Fruit fly (Drosophila melanogaster) whole organism, embryonic: ENCODE measurements around the gene ebi.

Experiments
- Abd-B ChIP-seq: fragments of 200-800 bp; sonication (Bioruptor generic); optimal IDR thresholded peaks from 2 replicates; lab custom pipeline; 2018; ENCODE audit warnings: missing biosample characterization, mild to moderate bottlenecking, missing genetic modification characterization, moderate library complexity
- Aef1 ChIP-seq: fragments of 200-800 bp; sonication (Bioruptor generic); IDR thresholded peaks from 3 replicates; pipeline ENCODE4 v1.3.6; 2022; ENCODE audit warnings: missing biosample characterization, missing genetic modification characterization
- CG10462 ChIP-seq: fragments of 200-800 bp; sonication (Bioruptor generic); optimal IDR thresholded peaks from 2 replicates; lab custom pipeline; 2016; ENCODE audit warnings: missing biosample characterization, missing genetic modification characterization
- CG10543 ChIP-seq: fragments of 200-800 bp; sonication (Bioruptor generic); optimal IDR thresholded peaks from 3 replicates; lab custom pipeline; 2017; ENCODE audit warnings: missing biosample characterization, mild to moderate bottlenecking, missing genetic modification characterization, moderate library complexity
- CG11504 ChIP-seq: fragments of 200-800 bp; sonication (Bioruptor generic); optimal IDR thresholded peaks from 3 replicates; lab custom pipeline; 2019; ENCODE audit warnings: missing biosample characterization, mild to moderate bottlenecking, missing genetic modification characterization, moderate library complexity
- CG13287 ChIP-seq: fragments of 200-800 bp; sonication (Bioruptor generic); IDR thresholded peaks from 2 replicates; pipeline ENCODE4 v1.3.6; 2022; ENCODE audit warnings: missing biosample characterization, missing genetic modification characterization; ENCODE audit not compliant: partially characterized antibody
- CG14014 ChIP-seq: fragments of 200-800 bp; sonication (Bioruptor generic); IDR thresholded peaks from 2 replicates; pipeline ENCODE4 v1.3.6; 2022; ENCODE audit warnings: missing biosample characterization, missing genetic modification characterization
- CG30020 ChIP-seq: fragments of 200-800 bp; optimal IDR thresholded peaks from 2 replicates; lab custom pipeline; 2019; ENCODE audit warnings: missing biosample characterization, mild to moderate bottlenecking, missing genetic modification characterization, moderate library complexity
- CG30403 ChIP-seq: fragments of 200-800 bp; sonication (Bioruptor generic); optimal IDR thresholded peaks from 3 replicates; lab custom pipeline; 2016; ENCODE audit warnings: missing biosample characterization, missing genetic modification characterization
- CG34224 ChIP-seq: fragments of 200-800 bp; sonication (Bioruptor generic); IDR thresholded peaks from 3 replicates; pipeline ENCODE4 v1.3.6; 2022; ENCODE audit warnings: missing biosample characterization, missing genetic modification characterization; ENCODE audit not compliant: partially characterized antibody
- CG5245 ChIP-seq: fragments of 200-800 bp; sonication (Bioruptor generic); optimal IDR thresholded peaks from 3 replicates; lab custom pipeline; 2016; ENCODE audit warnings: missing biosample characterization, missing genetic modification characterization
- CG7745 ChIP-seq: fragments of 200-800 bp; sonication (Bioruptor generic); optimal IDR thresholded peaks from 2 replicates; lab custom pipeline; 2018; ENCODE audit warnings: missing biosample characterization, mild to moderate bottlenecking, missing genetic modification characterization, moderate library complexity
- CG7928 ChIP-seq: fragments of 200-800 bp; sonication (Bioruptor generic); optimal IDR thresholded peaks from 2 replicates; lab custom pipeline; 2017; ENCODE audit warnings: missing biosample characterization, mild to moderate bottlenecking, missing genetic modification characterization
- CG7987 ChIP-seq: fragments of 200-800 bp; sonication (Bioruptor generic); optimal IDR thresholded peaks from 2 replicates; lab custom pipeline; 2018; ENCODE audit warnings: missing biosample characterization, mild to moderate bottlenecking, missing genetic modification characterization, moderate library complexity
- CG8478 ChIP-seq: fragments of >200 bp; optimal IDR thresholded peaks from 2 replicates; lab custom pipeline; 2018
- Elba2 ChIP-seq: fragments of 200-800 bp; sonication (Bioruptor generic); optimal IDR thresholded peaks from 3 replicates; lab custom pipeline; 2016; ENCODE audit warnings: missing biosample characterization, missing genetic modification characterization
- HLH4C ChIP-seq: fragments of 200-800 bp; sonication (Bioruptor generic); IDR thresholded peaks from 3 replicates; pipeline ENCODE4 v1.3.6; 2022; ENCODE audit warnings: missing biosample characterization, missing genetic modification characterization; ENCODE audit not compliant: partially characterized antibody
- Hr78 ChIP-seq, 2 experiments: fragments of 200-800 bp in 1 of 2; fragments of >200 bp in 1 of 2; sonication (Bioruptor generic) in 1 of 2; optimal IDR thresholded peaks; 2 replicates each; lab custom pipeline; 2017 to 2019; ENCODE audit warnings: missing biosample characterization in 2 of 2, missing genetic modification characterization in 2 of 2, mild to moderate bottlenecking in 1 of 2, moderate library complexity in 1 of 2
- Med ChIP-seq: fragments of 200-800 bp; sonication (Bioruptor generic); peaks from one replicate; lab custom pipeline; 2016; ENCODE audit warnings: missing biosample characterization, missing genetic modification characterization, mild to moderate bottlenecking, inconsistent platforms, moderate library complexity
- NC2α ChIP-seq: fragments of 200-800 bp; sonication (Bioruptor generic); optimal IDR thresholded peaks from 2 replicates; lab custom pipeline; 2016; ENCODE audit warnings: missing biosample characterization, missing genetic modification characterization
- Trl ChIP-seq, 3 experiments: fragments of >200 bp in 2 of 3; fragments of 200-800 bp in 1 of 3; sonication (Bioruptor generic) in 1 of 3; optimal IDR thresholded peaks; 2 replicates in 1 of 3; 3 replicates in 2 of 3; lab custom pipeline; 2016 to 2017; ENCODE audit warnings: missing biosample characterization in 1 of 3, missing genetic modification characterization in 1 of 3
- Xrp1 ChIP-seq: fragments of 200-800 bp; sonication (Bioruptor generic); IDR thresholded peaks from 2 replicates; pipeline ENCODE4 v1.3.6; 2022; ENCODE audit warnings: missing biosample characterization, missing genetic modification characterization
- abd-A ChIP-seq: fragments of 200-800 bp; sonication (Bioruptor generic); optimal IDR thresholded peaks from 3 replicates; lab custom pipeline; 2019; ENCODE audit warnings: missing biosample characterization, mild to moderate bottlenecking, missing genetic modification characterization, moderate library complexity
- ac ChIP-seq: fragments of 200-800 bp; sonication (Bioruptor generic); optimal IDR thresholded peaks from 3 replicates; lab custom pipeline; 2017; ENCODE audit warnings: missing biosample characterization, mild to moderate bottlenecking, missing genetic modification characterization
- ash1 ChIP-seq: fragments of 200-800 bp; sonication (Bioruptor generic); optimal IDR thresholded peaks from 2 replicates; lab custom pipeline; 2018; ENCODE audit warnings: missing biosample characterization, mild to moderate bottlenecking, missing genetic modification characterization
- chinmo ChIP-seq: fragments of 200-800 bp; sonication (Bioruptor generic); IDR thresholded peaks from 4 replicates; pipeline ENCODE4 v1.3.6; 2022; ENCODE audit warnings: missing biosample characterization, missing genetic modification characterization; ENCODE audit not compliant: partially characterized antibody
- ci ChIP-seq: fragments of 200-800 bp; sonication (Bioruptor generic); IDR thresholded peaks from 3 replicates; pipeline ENCODE4 v1.3.6; 2022; ENCODE audit warnings: missing biosample characterization, missing genetic modification characterization
- cwo ChIP-seq: fragments of 200-800 bp; sonication (Bioruptor generic); optimal IDR thresholded peaks from 3 replicates; lab custom pipeline; 2017; ENCODE audit warnings: missing biosample characterization, missing genetic modification characterization, mild to moderate bottlenecking, moderate library complexity, missing genetic modification reagents
- exex ChIP-seq: fragments of 200-800 bp; sonication (Bioruptor generic); optimal IDR thresholded peaks from 4 replicates; lab custom pipeline; 2018; ENCODE audit warnings: missing biosample characterization, mild to moderate bottlenecking, missing genetic modification characterization, moderate library complexity
- fd64A ChIP-seq: fragments of 200-800 bp; sonication (Bioruptor generic); optimal IDR thresholded peaks from 3 replicates; lab custom pipeline; 2018; ENCODE audit warnings: missing biosample characterization, mild to moderate bottlenecking, missing genetic modification characterization
- gem ChIP-seq: fragments of 200-800 bp; sonication (Bioruptor generic); optimal IDR thresholded peaks from 2 replicates; lab custom pipeline; 2019; ENCODE audit warnings: missing biosample characterization, mild to moderate bottlenecking, missing genetic modification characterization, moderate library complexity
- grn ChIP-seq: fragments of 200-800 bp; sonication (Bioruptor generic); optimal IDR thresholded peaks from 3 replicates; lab custom pipeline; 2017; ENCODE audit warnings: missing biosample characterization, missing genetic modification characterization
- hkb ChIP-seq, 2 experiments: fragments of 200-800 bp in 1 of 2; fragments of >200 bp in 1 of 2; sonication (Bioruptor generic) in 1 of 2; IDR thresholded peaks in 1 of 2; optimal IDR thresholded peaks in 1 of 2; 2 replicates each; pipeline versions ENCODE4 v1.3.6 to Lab custom; 2017 to 2022; ENCODE audit warnings: missing biosample characterization in 1 of 2, missing genetic modification characterization in 1 of 2
- kni ChIP-seq: fragments of 200-800 bp; sonication (Bioruptor generic); optimal IDR thresholded peaks from 3 replicates; lab custom pipeline; 2017; ENCODE audit warnings: mild to moderate bottlenecking, missing biosample characterization, missing genetic modification reagents, missing genetic modification characterization
- mirr ChIP-seq: fragments of 200-800 bp; sonication (Bioruptor generic); optimal IDR thresholded peaks from 3 replicates; lab custom pipeline; 2018; ENCODE audit warnings: missing biosample characterization, mild to moderate bottlenecking, missing genetic modification characterization
- oc ChIP-seq: fragments of 200-800 bp; sonication (Bioruptor generic); optimal IDR thresholded peaks from 2 replicates; lab custom pipeline; 2018; ENCODE audit warnings: missing biosample characterization, mild to moderate bottlenecking, missing genetic modification characterization, moderate library complexity
- onecut ChIP-seq: fragments of 200-800 bp; sonication (Bioruptor generic); IDR thresholded peaks from 2 replicates; pipeline ENCODE4 v1.3.6; 2022; ENCODE audit warnings: missing biosample characterization, missing genetic modification characterization
- salm ChIP-seq: fragments of 200-800 bp; sonication (Bioruptor generic); optimal IDR thresholded peaks from 2 replicates; lab custom pipeline; 2018; ENCODE audit warnings: missing biosample characterization, mild to moderate bottlenecking, missing genetic modification characterization
- sug ChIP-seq: fragments of 200-800 bp; optimal IDR thresholded peaks from 2 replicates; lab custom pipeline; 2019; ENCODE audit warnings: missing biosample characterization, mild to moderate bottlenecking, missing genetic modification characterization, moderate library complexity
- ttk ChIP-seq: fragments of 200-800 bp; sonication (Bioruptor generic); IDR thresholded peaks from 2 replicates; pipeline ENCODE4 v2.1.2; 2022; ENCODE audit warnings: missing biosample characterization, missing genetic modification characterization
- vfl ChIP-seq: fragments of 200-800 bp; sonication (Bioruptor generic); optimal IDR thresholded peaks from 2 replicates; lab custom pipeline; 2016; ENCODE audit warnings: missing biosample characterization, missing genetic modification characterization

The ebi gene

dm6 chr2L:377780-378222 is 37.1 kb upstream of the ebi start, which contains the start of gene al (continued):
- TF ChIP-seq CG7928 (GFP tag; lab: Kevin White, UChicago) (no peak), kni (GFP tag; lab: Kevin White, UChicago) (peak; percentile 73), Xrp1 (GFP tag; lab: Robert Waterston, UW) (no peak), CG11504 (tag; lab: Kevin White, UChicago) (peak; percentile 34), CG34224 (GFP tag; lab: Robert Waterston, UW) (peak; percentile 46; the same call in 1 of the 3 replicates), chinmo (peak; percentile 76; the same call in 1 of the 4 replicates), Med (peak; percentile 53), HLH4C (GFP tag; lab: Robert Waterston, UW) (0 out of 3 replicates have a peak, but pooled peaks have one; percentile 20), CG13287 (GFP tag; lab: Robert Waterston, UW) (peak; percentile 20; the same call in 1 of the 2 replicates), sug (tag; lab: Kevin White, UChicago) (peak; percentile 50), Trl (optimal IDR thresholded peaks at IDR 0.05; lab: Kevin White, UChicago) (peak; percentile 54 to 63), Trl (GFP tag; optimal IDR thresholded peaks at IDR 0.05; lab: Kevin White, UChicago) (no peak), mirr (GFP tag; lab: Kevin White, UChicago) (peak; percentile 10), salm (tag; lab: Kevin White, UChicago) (no peak), CG10543 (peak; percentile 49), Hr78 (GFP tag; optimal IDR thresholded peaks at IDR 0.05; lab: Kevin White, UChicago) (peak in 1 of 2 experiments; percentile 12), ash1 (GFP tag; lab: Kevin White, UChicago) (peak; percentile 16), onecut (GFP tag; lab: Robert Waterston, UW) (peak; percentile 82), CG8478 (lab: Kevin White, UChicago) (peak; percentile 50), vfl (GFP tag; lab: Kevin White, UChicago) (no peak), hkb (optimal IDR thresholded peaks at IDR 0.05; lab: Kevin White, UChicago) (no peak), hkb (GFP tag; IDR thresholded peaks at IDR 0.05; lab: Robert Waterston, UW) (no peak), ci (GFP tag; lab: Robert Waterston, UW) (peak; percentile 69; the same call in 2 of the 3 replicates), Aef1 (GFP tag; lab: Robert Waterston, UW) (peak; percentile 88), ac (GFP tag; lab: Kevin White, UChicago) (peak; percentile 96), CG7745 (tag; lab: Kevin White, UChicago) (no peak), Abd-B (no peak), abd-A (tag; lab: Kevin White, UChicago) (peak; percentile 48)
- TF ChIP-seq, all 482 proteins: peak for 53

dm6 chr2L:378815-379440 is 35.9 kb upstream of the ebi start:
- TF ChIP-seq CG5245 (GFP tag; lab: Kevin White, UChicago): no peak
- no peak for TF ChIP-seq CG30020 (tag; lab: Kevin White, UChicago)
- no peak for TF ChIP-seq CG30403 (GFP tag; lab: Kevin White, UChicago)
- peak; percentile 61 for TF ChIP-seq mirr (GFP tag; lab: Kevin White, UChicago)
- TF ChIP-seq exex: peak; percentile 90
- no peak for TF ChIP-seq CG14014
- TF ChIP-seq grn (GFP tag; lab: Kevin White, UChicago): peak; percentile 94
- peak; percentile 7 for TF ChIP-seq CG7987 (GFP tag; lab: Kevin White, UChicago)
- peak; percentile 23 for TF ChIP-seq sug (tag; lab: Kevin White, UChicago)
- TF ChIP-seq ttk (GFP tag; lab: Robert Waterston, UW): no peak
- no peak for TF ChIP-seq fd64A (GFP tag; lab: Kevin White, UChicago)
- no peak for TF ChIP-seq gem (tag; lab: Kevin White, UChicago)
- TF ChIP-seq oc: no peak
- TF ChIP-seq Elba2 (GFP tag; lab: Kevin White, UChicago): no peak
- TF ChIP-seq NC2α (GFP tag; lab: Kevin White, UChicago): no peak
- no peak for TF ChIP-seq CG10462 (GFP tag; lab: Kevin White, UChicago)
- peak; percentile 34 for TF ChIP-seq cwo (GFP tag; lab: Kevin White, UChicago)
- TF ChIP-seq, all 482 proteins: peak for 6
